Worm (Caenorhabditis elegans) whole organism, L3 larva: ENCODE results near the gene ndua-8.

Experiments
- R02D3.7 ChIP-seq: fragments of 150-350 bp; optimal IDR thresholded peaks from 2 replicates; lab custom pipeline; 2014; ENCODE audit warnings: missing biosample characterization, missing genetic modification characterization
- ZK546.5 ChIP-seq: sonication (generic microtip); optimal IDR thresholded peaks from 2 replicates; lab custom pipeline; 2017; ENCODE audit warnings: missing biosample characterization, missing genetic modification characterization
- aly-2 ChIP-seq: fragments of 150-350 bp; optimal IDR thresholded peaks from 2 replicates; lab custom pipeline; 2014; ENCODE audit warnings: missing biosample characterization, missing genetic modification characterization
- ama-1 ChIP-seq: fragments of 150-350 bp; optimal IDR thresholded peaks from 2 replicates; lab custom pipeline; 2018
- ceh-16 ChIP-seq: sonication (generic microtip); optimal IDR thresholded peaks from 2 replicates; lab custom pipeline; 2017; ENCODE audit warnings: missing biosample characterization, missing genetic modification characterization
- ceh-28 ChIP-seq: fragments of 150-350 bp; optimal IDR thresholded peaks from 2 replicates; lab custom pipeline; 2014; ENCODE audit warnings: missing biosample characterization, missing genetic modification reagents, missing genetic modification characterization
- ceh-82 ChIP-seq: fragments of 150-350 bp; optimal IDR thresholded peaks from 2 replicates; lab custom pipeline; 2014; ENCODE audit warnings: missing biosample characterization, missing genetic modification characterization
- ceh-9 ChIP-seq: sonication (generic microtip); optimal IDR thresholded peaks from 2 replicates; lab custom pipeline; 2018; ENCODE audit warnings: missing biosample characterization, missing genetic modification characterization
- daf-12 ChIP-seq: fragments of 150-350 bp; optimal IDR thresholded peaks from 2 replicates; lab custom pipeline; 2014; ENCODE audit warnings: missing biosample characterization, missing genetic modification reagents, missing genetic modification characterization
- egl-27 ChIP-seq: sonication (generic microtip); optimal IDR thresholded peaks from 4 replicates; lab custom pipeline; 2017; ENCODE audit warnings: missing biosample characterization, missing genetic modification reagents, missing genetic modification characterization
- elt-1 ChIP-seq: fragments of 150-350 bp; optimal IDR thresholded peaks from 2 replicates; lab custom pipeline; 2014; ENCODE audit warnings: missing biosample characterization, missing genetic modification characterization
- elt-2 ChIP-seq: sonication (generic microtip); optimal IDR thresholded peaks from 2 replicates; lab custom pipeline; 2016; ENCODE audit warnings: missing genetic modification reagents, mild to moderate bottlenecking, missing genetic modification characterization, missing compliant biosample characterization
- elt-3 ChIP-seq, 3 experiments: fragments of 150-350 bp in 1 of 3; sonication (generic microtip) in 2 of 3; optimal IDR thresholded peaks; 2 replicates in 2 of 3; 4 replicates in 1 of 3; lab custom pipeline; 2014 to 2017; ENCODE audit warnings: missing biosample characterization in 3 of 3, missing genetic modification characterization in 3 of 3
- fkh-10 ChIP-seq: sonication (generic microtip); optimal IDR thresholded peaks from 2 replicates; lab custom pipeline; 2017; ENCODE audit warnings: missing biosample characterization, missing genetic modification reagents, missing genetic modification characterization
- hmg-11 ChIP-seq: sonication (generic microtip); optimal IDR thresholded peaks from 2 replicates; lab custom pipeline; 2016; ENCODE audit warnings: missing genetic modification characterization, missing compliant biosample characterization
- jun-1 ChIP-seq: fragments of 150-350 bp; optimal IDR thresholded peaks from 2 replicates; lab custom pipeline; 2014; ENCODE audit warnings: missing biosample characterization, missing genetic modification reagents, missing genetic modification characterization
- lin-15B ChIP-seq: fragments of 150-350 bp; optimal IDR thresholded peaks from 2 replicates; lab custom pipeline; 2014; ENCODE audit warnings: missing biosample characterization, missing genetic modification characterization
- lin-39 ChIP-seq: fragments of 150-350 bp; optimal IDR thresholded peaks from 2 replicates; lab custom pipeline; 2018; ENCODE audit warnings: missing biosample characterization, missing genetic modification reagents, missing genetic modification characterization
- lsy-12 ChIP-seq: sonication (generic microtip); optimal IDR thresholded peaks from 2 replicates; lab custom pipeline; 2016; ENCODE audit warnings: mild to moderate bottlenecking, missing genetic modification characterization, missing compliant biosample characterization
- mdl-1 ChIP-seq: fragments of 150-350 bp; optimal IDR thresholded peaks from 2 replicates; lab custom pipeline; 2014; ENCODE audit warnings: missing biosample characterization, missing genetic modification characterization
- nfya-1 ChIP-seq: sonication (generic microtip); optimal IDR thresholded peaks from 2 replicates; lab custom pipeline; 2017; ENCODE audit warnings: missing genetic modification characterization, mild to moderate bottlenecking, missing compliant biosample characterization, antibody characterized with exemption, moderate library complexity; ENCODE audit not compliant: insufficient read depth
- nhr-12 ChIP-seq: fragments of 150-350 bp; optimal IDR thresholded peaks from 2 replicates; lab custom pipeline; 2014; ENCODE audit warnings: missing biosample characterization, missing genetic modification characterization
- nhr-23 ChIP-seq: fragments of 150-350 bp; optimal IDR thresholded peaks from 2 replicates; lab custom pipeline; 2014; ENCODE audit warnings: missing biosample characterization, missing genetic modification reagents, missing genetic modification characterization
- nhr-237 ChIP-seq: fragments of 150-350 bp; optimal IDR thresholded peaks from 2 replicates; lab custom pipeline; 2014; ENCODE audit warnings: missing biosample characterization, missing genetic modification characterization
- nhr-25 ChIP-seq: sonication (generic microtip); optimal IDR thresholded peaks from 2 replicates; lab custom pipeline; 2017; ENCODE audit warnings: missing biosample characterization, missing genetic modification characterization
- nhr-28 ChIP-seq: fragments of 150-350 bp; optimal IDR thresholded peaks from 2 replicates; lab custom pipeline; 2014; ENCODE audit warnings: missing biosample characterization, missing genetic modification characterization
- nhr-43 ChIP-seq: sonication (generic microtip); optimal IDR thresholded peaks from 2 replicates; lab custom pipeline; 2016; ENCODE audit warnings: mild to moderate bottlenecking, missing genetic modification characterization, missing compliant biosample characterization; ENCODE audit not compliant: poor library complexity, severe bottlenecking
- nhr-67 ChIP-seq: fragments of 150-350 bp; optimal IDR thresholded peaks from 2 replicates; lab custom pipeline; 2014; ENCODE audit warnings: missing biosample characterization, missing genetic modification characterization
- nhr-76 ChIP-seq: fragments of 150-350 bp; sonication (generic microtip); optimal IDR thresholded peaks from 5 replicates; lab custom pipeline; 2014; ENCODE audit warnings: missing biosample characterization, missing genetic modification characterization
- pha-4 ChIP-seq: fragments of 150-350 bp; optimal IDR thresholded peaks from 2 replicates; lab custom pipeline; 2014; ENCODE audit warnings: missing biosample characterization, missing genetic modification reagents, missing genetic modification characterization
- pqm-1 ChIP-seq: fragments of 150-350 bp; optimal IDR thresholded peaks from 2 replicates; lab custom pipeline; 2017; ENCODE audit warnings: missing biosample characterization, missing genetic modification characterization, inconsistent platforms
- skn-1 ChIP-seq: fragments of 150-350 bp; optimal IDR thresholded peaks from 2 replicates; lab custom pipeline; 2014; ENCODE audit warnings: missing biosample characterization, missing genetic modification characterization
- snpc-4 ChIP-seq: fragments of 150-350 bp; optimal IDR thresholded peaks from 2 replicates; lab custom pipeline; 2014; ENCODE audit warnings: missing biosample characterization, missing genetic modification characterization
- tbx-2 ChIP-seq: sonication (generic microtip); optimal IDR thresholded peaks from 2 replicates; lab custom pipeline; 2016; ENCODE audit warnings: mild to moderate bottlenecking, missing genetic modification characterization, missing compliant biosample characterization
- unc-62 ChIP-seq: fragments of 150-350 bp; sonication (generic microtip); optimal IDR thresholded peaks from 4 replicates; lab custom pipeline; 2014; ENCODE audit warnings: missing biosample characterization, missing genetic modification reagents, missing genetic modification characterization
- zag-1 ChIP-seq: fragments of 150-350 bp; optimal IDR thresholded peaks from 2 replicates; lab custom pipeline; 2014; ENCODE audit warnings: missing biosample characterization, missing genetic modification characterization
- ztf-11 ChIP-seq: fragments of 150-350 bp; optimal IDR thresholded peaks from 2 replicates; lab custom pipeline; 2014; ENCODE audit warnings: missing biosample characterization, missing genetic modification characterization

ndua-8 gene

DNA sequence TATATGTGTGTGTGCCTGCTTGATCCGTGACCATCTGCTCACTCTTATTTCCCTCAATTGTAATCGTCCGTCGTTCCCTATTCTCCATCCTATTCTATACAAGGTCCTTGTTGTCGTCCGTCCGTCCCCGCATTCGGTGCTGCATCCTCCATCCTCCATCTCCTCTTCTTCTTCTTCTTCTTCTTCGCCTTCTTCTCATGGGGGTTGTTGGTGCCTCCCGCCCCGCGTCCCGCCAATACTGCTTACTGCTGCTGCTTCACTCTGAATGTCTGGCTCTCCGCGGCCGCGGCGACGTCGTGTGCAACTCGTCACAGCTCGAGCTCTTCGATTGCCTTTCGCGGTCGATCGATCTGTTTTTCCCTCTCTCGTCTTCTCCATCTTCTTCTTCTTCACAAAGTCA is 6.3 kb downstream of the ndua-8 start:
- no peak for TF ChIP-seq ZK546.5 (tag; lab: Kevin White, UChicago)
- no peak for TF ChIP-seq elt-2
- TF ChIP-seq mdl-1 = no peak
- TF ChIP-seq lsy-12 (tag; lab: Kevin White, UChicago) = no peak
- TF ChIP-seq nhr-43 = no peak
- TF ChIP-seq aly-2 = no peak
- TF ChIP-seq elt-3 (tag; optimal IDR thresholded peaks at IDR 0.05; lab: Kevin White, UChicago) = no peak
- no peak for TF ChIP-seq fkh-10
- peak; percentile 69 for TF ChIP-seq lin-39
- no peak for TF ChIP-seq nhr-237
- TF ChIP-seq nhr-28 (tag; lab: Kevin White, UChicago) = no peak
- no peak for TF ChIP-seq skn-1 (tag; lab: Kevin White, UChicago)
- TF ChIP-seq elt-1 (tag; lab: Kevin White, UChicago) = no peak
- TF ChIP-seq ztf-11 (tag; lab: Kevin White, UChicago) = no peak
- no peak for TF ChIP-seq nhr-76
- TF ChIP-seq nhr-25 (tag; lab: Kevin White, UChicago) = no peak
- no peak for TF ChIP-seq pqm-1 (tag; lab: Kevin White, UChicago)
- TF ChIP-seq pha-4 = no peak
- peak; percentile 51 for TF ChIP-seq hmg-11
- TF ChIP-seq jun-1 = no peak
- peak; percentile 31 for TF ChIP-seq snpc-4
- TF ChIP-seq ceh-82 (tag; lab: Kevin White, UChicago) = no peak
- no peak for TF ChIP-seq zag-1 (tag; lab: Kevin White, UChicago)
- no peak for TF ChIP-seq egl-27 (tag; lab: Kevin White, UChicago)
- TF ChIP-seq ceh-9 = no peak
- TF ChIP-seq nfya-1 (tag; lab: Kevin White, UChicago) = peak; percentile 59
- no peak for TF ChIP-seq tbx-2 (tag; lab: Kevin White, UChicago)
- no peak for TF ChIP-seq nhr-12 (tag; lab: Kevin White, UChicago)
- TF ChIP-seq unc-62 (GFP tag; lab: Kevin White, UChicago) = no peak
- TF ChIP-seq daf-12 (tag; lab: Kevin White, UChicago) = no peak
- TF ChIP-seq ceh-16 (tag; lab: Kevin White, UChicago) = no peak
- TF ChIP-seq ceh-28 (tag; lab: Kevin White, UChicago) = no peak
- peak; percentile 17 for TF ChIP-seq lin-15B
- TF ChIP-seq ama-1 (lab: Kevin White, UChicago) = no peak
- TF ChIP-seq nhr-67 = no peak
- no peak for TF ChIP-seq nhr-23 (tag; lab: Kevin White, UChicago)
- TF ChIP-seq, all 47 proteins: peak for 5

DNA sequence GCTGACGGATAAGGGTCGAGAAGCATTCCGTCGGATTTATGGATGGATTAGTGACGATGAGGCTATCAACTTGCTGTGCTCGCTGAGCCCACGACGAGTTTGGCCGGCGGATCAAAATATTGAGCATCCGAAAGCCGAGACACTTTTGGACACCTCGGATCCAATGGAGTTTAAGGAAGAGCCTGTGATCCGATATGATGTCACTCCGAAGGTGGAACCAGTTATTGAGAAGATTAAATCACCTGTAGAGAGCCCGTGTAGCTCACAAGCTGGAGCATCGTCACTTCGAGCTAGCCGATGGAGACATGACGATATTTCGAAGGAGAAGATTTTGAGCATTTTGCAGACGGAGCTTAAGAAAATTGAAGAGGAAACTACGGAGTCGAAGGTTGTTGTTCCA is 11.7 kb downstream of the ndua-8 start:
- TF ChIP-seq mdl-1 = no peak
- no peak for TF ChIP-seq zag-1 (tag; lab: Kevin White, UChicago)
- no peak for TF ChIP-seq elt-3 (tag; optimal IDR thresholded peaks at IDR 0.05; lab: Kevin White, UChicago)
- TF ChIP-seq ztf-11 (tag; lab: Kevin White, UChicago) = no peak
- TF ChIP-seq elt-1 (tag; lab: Kevin White, UChicago) = no peak
- no peak for TF ChIP-seq aly-2
- no peak for TF ChIP-seq nhr-28 (tag; lab: Kevin White, UChicago)
- no peak for TF ChIP-seq nhr-43
- TF ChIP-seq, all 47 proteins: peak for 0

DNA sequence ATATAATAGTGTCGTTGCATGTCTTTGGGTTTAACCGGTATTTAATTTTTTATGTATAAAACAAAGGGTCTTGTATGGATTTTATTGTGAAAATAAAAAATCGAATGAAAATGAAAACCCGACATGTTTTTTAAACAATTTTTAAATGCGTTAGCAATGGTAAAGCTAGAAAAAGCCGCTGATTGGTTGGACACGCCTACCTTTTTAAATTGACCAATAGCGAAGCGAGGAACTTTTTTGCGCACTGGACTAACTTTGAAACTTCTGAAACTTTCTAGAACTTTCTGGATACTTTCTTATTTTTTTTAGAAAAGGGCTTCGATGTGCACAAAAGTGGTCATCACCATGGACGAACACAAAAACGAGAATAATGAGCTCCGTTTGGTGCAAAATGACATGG is 17.4 kb downstream of the ndua-8 start:
- no peak for TF ChIP-seq nhr-25 (tag; lab: Kevin White, UChicago)
- peak; percentile 77 for TF ChIP-seq nfya-1 (tag; lab: Kevin White, UChicago)

DNA sequence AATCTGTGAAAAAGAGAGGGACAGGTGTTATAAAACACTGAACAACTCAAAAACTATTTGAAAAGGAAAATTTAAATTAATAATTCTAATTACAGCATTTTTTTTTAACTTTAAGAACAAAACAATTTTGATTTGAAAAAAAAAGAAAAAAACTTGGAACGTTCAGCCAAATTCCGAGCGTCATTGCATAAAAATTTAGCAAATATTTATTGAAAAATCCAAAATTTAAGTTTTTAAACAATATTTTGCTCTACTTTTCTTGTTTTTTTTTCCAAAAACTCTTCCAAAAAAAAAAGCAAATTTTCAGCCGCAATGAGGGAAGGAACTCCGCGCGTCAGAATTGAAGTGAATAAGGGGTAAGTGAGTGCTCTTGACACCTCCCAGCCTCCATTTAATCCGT is 20.8 kb downstream of the ndua-8 start, which contains the start of gene feh-1:
Gene feh-1, plus strand, starts transcription at position 301 of the 400 bp plus-strand sequence.
- TF ChIP-seq skn-1 (tag; lab: Kevin White, UChicago) (no peak), daf-12 (tag; lab: Kevin White, UChicago) (no peak), mdl-1 (no peak), R02D3.7 (tag; lab: Kevin White, UChicago) (no peak), pha-4 (no peak), nhr-23 (tag; lab: Kevin White, UChicago) (no peak), unc-62 (GFP tag; lab: Kevin White, UChicago) (no peak), nhr-12 (tag; lab: Kevin White, UChicago) (no peak)
